Fruit fly (Drosophila melanogaster) S2 (cell line): ENCODE data around the gene CG12773.

Experiments
- CG8478 ChIP-seq: fragments of >200 bp; optimal IDR thresholded peaks from 2 replicates; lab custom pipeline; 2018
- CTCF ChIP-seq, 2 experiments: fragments of >200 bp; optimal IDR thresholded peaks; 2 replicates each; lab custom pipeline; 2018

DNA sequence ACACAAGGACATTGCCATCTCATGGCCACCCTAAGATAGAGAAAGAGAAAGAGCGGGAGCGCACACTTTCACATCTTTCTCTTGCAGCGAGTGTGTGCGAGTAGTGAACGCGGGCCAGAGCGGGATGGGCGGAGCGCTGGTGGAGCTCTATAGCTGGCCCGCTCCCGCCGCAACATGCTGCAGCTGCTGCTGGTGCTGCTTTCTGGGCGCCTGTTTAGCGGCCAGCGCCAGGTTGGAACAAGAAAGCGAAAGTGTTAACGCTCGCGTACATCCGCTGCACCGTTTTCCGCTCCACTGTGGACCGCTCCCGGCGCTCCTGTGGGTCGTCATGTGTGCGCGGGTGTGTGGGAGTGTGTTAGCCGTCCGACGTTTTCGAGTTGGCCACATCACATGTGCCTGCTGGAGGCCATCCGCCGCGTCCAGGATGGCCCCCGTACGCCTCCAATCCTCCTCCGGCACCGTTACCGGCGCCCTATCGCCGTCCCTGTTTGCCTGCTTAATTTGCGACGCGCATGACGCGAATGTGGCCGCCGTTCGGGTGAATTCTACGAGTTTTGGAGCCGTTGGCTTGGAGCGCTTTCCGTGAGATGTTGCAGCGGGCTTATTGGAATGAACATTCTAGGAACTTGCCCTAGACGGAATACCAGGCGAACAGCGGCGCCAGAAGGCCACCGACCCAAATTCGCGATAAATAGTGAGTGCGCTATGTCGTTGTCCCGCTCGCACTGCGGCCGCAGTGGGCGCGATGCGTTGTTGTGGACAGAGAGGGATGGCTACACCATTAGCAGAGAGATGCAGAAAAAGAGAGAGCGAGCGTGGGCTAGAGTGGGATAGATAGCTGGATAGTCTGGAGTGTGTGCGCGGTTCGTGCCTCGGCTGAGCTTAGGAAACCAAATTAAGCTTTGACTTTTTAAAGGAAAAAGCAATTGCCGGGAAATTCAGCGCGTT lies 45.5 kb upstream of the CG12773 start:
- peak; percentile 65 for TF ChIP-seq CG8478 (lab: Kevin White, UChicago)
- peak; percentile 56 for TF ChIP-seq CTCF (optimal IDR thresholded peaks at IDR 0.05; lab: Kevin White, UChicago)
